Fruit fly (Drosophila melanogaster) whole organism, wandering third instar larva: Measurements from ENCODE around the gene CG43980.

Source experiments
- br ChIP-seq: fragments of 200-800 bp; sonication (Bioruptor generic); optimal IDR thresholded peaks from 2 replicates; lab custom pipeline; 2016; ENCODE audit warnings: missing biosample characterization, missing genetic modification characterization
- h ChIP-seq: fragments of 200-800 bp; sonication (Bioruptor generic); optimal IDR thresholded peaks from 3 replicates; lab custom pipeline; 2016; ENCODE audit warnings: missing biosample characterization, mild to moderate bottlenecking, missing genetic modification characterization
- psq ChIP-seq: fragments of 200-800 bp; sonication (Bioruptor generic); optimal IDR thresholded peaks from 3 replicates; lab custom pipeline; 2017; ENCODE audit warnings: missing biosample characterization, mild to moderate bottlenecking, missing genetic modification characterization, moderate library complexity
- sage ChIP-seq: fragments of 200-800 bp; sonication (Bioruptor generic); optimal IDR thresholded peaks from 2 replicates; lab custom pipeline; 2016; ENCODE audit warnings: missing biosample characterization, mild to moderate bottlenecking, missing genetic modification characterization

dm6 chr3L:21685753-21686152, 41.0 kb downstream of the CG43980 start:
- no peak for TF ChIP-seq h
- no peak for TF ChIP-seq psq (GFP tag; lab: Kevin White, UChicago)
- TF ChIP-seq br (GFP tag; lab: Kevin White, UChicago) = no peak
- no peak for TF ChIP-seq sage
